Fruit fly (Drosophila melanogaster) whole organism, embryonic: ENCODE measurements around the gene eIF4G2.
"Not testable (repeated sequence)": the region's sequence is repeated elsewhere in the genome, so short reads cannot be mapped to it uniquely, and the experiment has no call there.

Experiments used
- CG11398 ChIP-seq: fragments of 200-800 bp; sonication (Bioruptor generic); optimal IDR thresholded peaks from 2 replicates; lab custom pipeline; 2016; ENCODE audit warnings: missing biosample characterization, missing genetic modification characterization
- CG15514 ChIP-seq: fragments of 200-800 bp; sonication (Bioruptor generic); optimal IDR thresholded peaks from 3 replicates; lab custom pipeline; 2017; ENCODE audit warnings: missing biosample characterization, missing genetic modification characterization, mild to moderate bottlenecking, moderate library complexity, missing genetic modification reagents
- CG1832 ChIP-seq: fragments of 200-800 bp; sonication (Bioruptor generic); optimal IDR thresholded peaks from 2 replicates; lab custom pipeline; 2017; ENCODE audit warnings: missing biosample characterization, mild to moderate bottlenecking, missing genetic modification characterization, inconsistent platforms
- Doc3 ChIP-seq: fragments of 200-800 bp; sonication (Bioruptor generic); IDR thresholded peaks from 3 replicates; pipeline ENCODE4 v1.3.6; 2022; ENCODE audit warnings: missing biosample characterization, missing genetic modification characterization; ENCODE audit not compliant: partially characterized antibody
- bcd ChIP-seq: fragments of 200-800 bp; sonication (Bioruptor generic); optimal IDR thresholded peaks from 2 replicates; lab custom pipeline; 2017; ENCODE audit warnings: missing biosample characterization, mild to moderate bottlenecking, missing genetic modification characterization
- ken ChIP-seq: fragments of 200-800 bp; sonication (Bioruptor generic); IDR thresholded peaks from 3 replicates; pipeline ENCODE4 v1.3.6; 2022; ENCODE audit warnings: missing biosample characterization, missing genetic modification characterization
- otp ChIP-seq: fragments of 200-800 bp; sonication (Bioruptor generic); IDR thresholded peaks from 3 replicates; pipeline ENCODE4, ENCODE4 v1.3.6; 2022; ENCODE audit warnings: missing biosample characterization, missing genetic modification characterization
- sens ChIP-seq: fragments of 200-800 bp; sonication (Bioruptor generic); peaks from one replicate; lab custom pipeline; 2016; ENCODE audit warnings: missing biosample characterization, missing genetic modification characterization
- sim ChIP-seq: fragments of 200-800 bp; sonication (Bioruptor generic); IDR thresholded peaks from 2 replicates; pipeline ENCODE4 v1.3.6; 2022; ENCODE audit warnings: missing biosample characterization, missing genetic modification characterization

DNA sequence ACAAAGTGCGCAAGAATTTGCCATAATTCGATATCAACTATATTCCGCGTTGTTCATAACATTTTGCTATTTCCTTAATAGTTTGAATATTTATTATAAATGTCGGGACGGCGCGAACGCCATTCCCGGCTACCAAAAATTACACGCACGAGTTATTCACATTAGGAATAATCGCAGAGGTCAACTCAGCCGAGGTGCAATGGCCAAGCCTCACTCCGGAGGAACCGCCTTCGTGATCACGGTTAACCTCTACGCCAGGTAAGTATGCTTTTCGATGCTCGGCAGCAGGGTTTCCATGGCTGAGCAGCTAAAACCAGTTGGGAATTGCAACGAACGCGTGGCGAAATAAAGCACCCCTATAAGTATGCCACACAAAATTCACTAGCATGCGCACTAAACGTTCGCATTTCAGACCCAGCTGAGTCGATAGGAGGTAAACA lies 40.3 kb upstream of the eIF4G2 start:
- TF ChIP-seq otp (GFP tag; lab: Robert Waterston, UW) (peak; percentile 76; the same call in 2 of the 3 replicates), CG11398 (GFP tag; lab: Kevin White, UChicago) (peak; percentile 74), bcd (GFP tag; lab: Kevin White, UChicago) (peak; percentile 38), sim (GFP tag; lab: Robert Waterston, UW) (peak; percentile 80), sens (GFP tag; lab: Kevin White, UChicago) (peak; percentile 89), CG15514 (GFP tag; lab: Kevin White, UChicago) (peak; percentile 55), ken (GFP tag; lab: Robert Waterston, UW) (peak; percentile 77; the same call in 1 of the 3 replicates)
- not testable (repeated sequence) for TF ChIP-seq Doc3 (GFP tag; lab: Robert Waterston, UW); CG1832 (GFP tag; lab: Kevin White, UChicago)
